Fruit fly (Drosophila melanogaster) whole organism, prepupa: ENCODE results near the gene Naa40.
A peak's percentile ranks its signal among the peaks of the same experiment; 100 is the strongest.

Experiments used
- Blimp-1 ChIP-seq: fragments of 200-800 bp; sonication (Bioruptor generic); optimal IDR thresholded peaks from 3 replicates; lab custom pipeline; 2017; ENCODE audit warnings: missing biosample characterization, missing genetic modification characterization, mild to moderate bottlenecking, moderate library complexity, missing genetic modification reagents
- CG10631 ChIP-seq: fragments of 200-800 bp; sonication (Bioruptor generic); optimal IDR thresholded peaks from 2 replicates; lab custom pipeline; 2016; ENCODE audit warnings: missing biosample characterization, missing genetic modification characterization
- CG10669 ChIP-seq: fragments of 200-800 bp; sonication (Bioruptor generic); optimal IDR thresholded peaks from 3 replicates; lab custom pipeline; 2018; ENCODE audit warnings: missing biosample characterization, mild to moderate bottlenecking, missing genetic modification characterization, moderate library complexity
- CG11762 ChIP-seq: fragments of 200-800 bp; sonication (Bioruptor generic); optimal IDR thresholded peaks from 3 replicates; lab custom pipeline; 2016; ENCODE audit warnings: missing biosample characterization, missing genetic modification characterization; ENCODE audit not compliant: insufficient read depth
- CG11902 ChIP-seq: fragments of 200-800 bp; sonication (Bioruptor generic); optimal IDR thresholded peaks from 3 replicates; lab custom pipeline; 2016; ENCODE audit warnings: missing biosample characterization, missing genetic modification characterization
- CG1621 ChIP-seq: fragments of 200-800 bp; sonication (Bioruptor generic); optimal IDR thresholded peaks from 3 replicates; lab custom pipeline; 2018; ENCODE audit warnings: missing biosample characterization, mild to moderate bottlenecking, missing genetic modification characterization
- CG16779 ChIP-seq: fragments of 200-800 bp; sonication (Bioruptor generic); optimal IDR thresholded peaks from 3 replicates; lab custom pipeline; 2017; ENCODE audit warnings: missing biosample characterization, mild to moderate bottlenecking, missing genetic modification characterization
- CG3032 ChIP-seq: fragments of 200-800 bp; optimal IDR thresholded peaks from 2 replicates; lab custom pipeline; 2019; ENCODE audit warnings: missing biosample characterization, mild to moderate bottlenecking, missing genetic modification characterization, moderate library complexity
- CG32006 ChIP-seq: fragments of 200-800 bp; sonication (Bioruptor generic); optimal IDR thresholded peaks from 3 replicates; lab custom pipeline; 2017; ENCODE audit warnings: missing biosample characterization, mild to moderate bottlenecking, missing genetic modification characterization
- CG34406 ChIP-seq: fragments of 200-800 bp; sonication (Bioruptor generic); optimal IDR thresholded peaks from 3 replicates; lab custom pipeline; 2016; ENCODE audit warnings: missing biosample characterization, missing genetic modification characterization
- CG4318 ChIP-seq: fragments of 200-800 bp; sonication (Bioruptor generic); optimal IDR thresholded peaks from 3 replicates; lab custom pipeline; 2017; ENCODE audit warnings: missing biosample characterization, mild to moderate bottlenecking, missing genetic modification characterization
- CG6163 ChIP-seq: fragments of 200-800 bp; sonication (Bioruptor generic); IDR thresholded peaks from 3 replicates; pipeline ENCODE4 v1.3.6; 2022; ENCODE audit warnings: missing biosample characterization, missing genetic modification characterization
- CG6276 ChIP-seq: fragments of 200-800 bp; sonication (Bioruptor generic); optimal IDR thresholded peaks from 2 replicates; lab custom pipeline; 2017; ENCODE audit warnings: missing biosample characterization, mild to moderate bottlenecking, missing genetic modification characterization
- CG6792 ChIP-seq: fragments of 200-800 bp; sonication (Bioruptor generic); optimal IDR thresholded peaks from 3 replicates; lab custom pipeline; 2016; ENCODE audit warnings: missing biosample characterization, missing genetic modification characterization
- CG6808 ChIP-seq: fragments of 200-800 bp; sonication (Bioruptor generic); optimal IDR thresholded peaks from 3 replicates; lab custom pipeline; 2017; ENCODE audit warnings: missing biosample characterization, missing genetic modification characterization, mild to moderate bottlenecking, moderate library complexity, missing genetic modification reagents
- CG6854 ChIP-seq: fragments of 200-800 bp; sonication (Bioruptor generic); optimal IDR thresholded peaks from 2 replicates; lab custom pipeline; 2017; ENCODE audit warnings: missing biosample characterization, mild to moderate bottlenecking, missing genetic modification characterization
- CG8119 ChIP-seq: fragments of 200-800 bp; sonication (Bioruptor generic); IDR thresholded peaks from 3 replicates; pipeline ENCODE4 v1.3.6; 2022; ENCODE audit warnings: missing biosample characterization, missing genetic modification characterization
- CG8632 ChIP-seq: fragments of 200-800 bp; sonication (Bioruptor generic); optimal IDR thresholded peaks from 3 replicates; lab custom pipeline; 2016; ENCODE audit warnings: missing biosample characterization, missing genetic modification characterization
- CG9139 ChIP-seq: fragments of 200-800 bp; sonication (Bioruptor generic); optimal IDR thresholded peaks from 3 replicates; lab custom pipeline; 2017; ENCODE audit warnings: missing biosample characterization, mild to moderate bottlenecking, missing genetic modification characterization
- Eip78C ChIP-seq: fragments of 200-800 bp; sonication (Bioruptor generic); peaks from one replicate; lab custom pipeline; 2016; ENCODE audit warnings: missing biosample characterization, missing genetic modification characterization
- Eip93F ChIP-seq: fragments of 200-800 bp; sonication (Bioruptor generic); optimal IDR thresholded peaks from 2 replicates; lab custom pipeline; 2016; ENCODE audit warnings: missing biosample characterization, mild to moderate bottlenecking, missing genetic modification characterization
- Gug ChIP-seq: fragments of 200-800 bp; sonication (Bioruptor generic); IDR thresholded peaks from 2 replicates; pipeline ENCODE4 v1.3.6; 2022; ENCODE audit warnings: missing biosample characterization, missing genetic modification characterization
- Hr38 ChIP-seq: sonication (Bioruptor generic); optimal IDR thresholded peaks from 2 replicates; lab custom pipeline; 2016; ENCODE audit warnings: missing biosample characterization, missing genetic modification characterization
- Hr4 ChIP-seq: fragments of 200-800 bp; sonication (Bioruptor generic); optimal IDR thresholded peaks from 3 replicates; lab custom pipeline; 2016; ENCODE audit warnings: missing biosample characterization, missing genetic modification characterization
- Lpt ChIP-seq: fragments of 200-800 bp; sonication (Bioruptor generic); optimal IDR thresholded peaks from 3 replicates; lab custom pipeline; 2016; ENCODE audit warnings: missing biosample characterization, missing genetic modification characterization
- OdsH ChIP-seq: fragments of 200-800 bp; sonication (Bioruptor generic); optimal IDR thresholded peaks from 3 replicates; lab custom pipeline; 2016; ENCODE audit warnings: missing biosample characterization, missing genetic modification characterization
- Sox102F ChIP-seq: fragments of 200-800 bp; sonication (Bioruptor generic); optimal IDR thresholded peaks from 2 replicates; lab custom pipeline; 2016; ENCODE audit warnings: missing biosample characterization, mild to moderate bottlenecking, missing genetic modification characterization
- Sox14 ChIP-seq: fragments of 200-800 bp; sonication (Bioruptor generic); optimal IDR thresholded peaks from 3 replicates; lab custom pipeline; 2016; ENCODE audit warnings: missing biosample characterization, missing genetic modification characterization
- achi ChIP-seq: fragments of 200-800 bp; sonication (Bioruptor generic); optimal IDR thresholded peaks from 3 replicates; lab custom pipeline; 2016; ENCODE audit warnings: missing biosample characterization, missing genetic modification characterization
- dac ChIP-seq: fragments of 200-800 bp; sonication (Bioruptor generic); optimal IDR thresholded peaks from 2 replicates; lab custom pipeline; 2017; ENCODE audit warnings: missing biosample characterization, mild to moderate bottlenecking, missing genetic modification characterization
- dsx ChIP-seq: fragments of 200-800 bp; optimal IDR thresholded peaks from 3 replicates; lab custom pipeline; 2019; ENCODE audit warnings: missing biosample characterization, mild to moderate bottlenecking, missing genetic modification characterization, moderate library complexity; ENCODE audit not compliant: poor library complexity, severe bottlenecking
- eg ChIP-seq: fragments of 200-800 bp; sonication (Bioruptor generic); IDR thresholded peaks from 3 replicates; pipeline ENCODE4 v1.3.6; 2022; ENCODE audit warnings: missing biosample characterization, missing genetic modification characterization
- esn ChIP-seq: fragments of 200-800 bp; sonication (Bioruptor generic); optimal IDR thresholded peaks from 2 replicates; lab custom pipeline; 2016; ENCODE audit warnings: missing biosample characterization, mild to moderate bottlenecking, missing genetic modification characterization, moderate library complexity
- fd59A ChIP-seq: fragments of 200-800 bp; sonication (Bioruptor generic); optimal IDR thresholded peaks from 2 replicates; lab custom pipeline; 2017; ENCODE audit warnings: missing biosample characterization, mild to moderate bottlenecking, missing genetic modification characterization, missing genetic modification reagents
- fkh ChIP-seq: fragments of 200-800 bp; sonication (Bioruptor generic); optimal IDR thresholded peaks from 3 replicates; lab custom pipeline; 2017; ENCODE audit warnings: missing biosample characterization, mild to moderate bottlenecking, missing genetic modification characterization, moderate library complexity
- lz ChIP-seq: fragments of 200-800 bp; sonication (Bioruptor generic); optimal IDR thresholded peaks from 3 replicates; lab custom pipeline; 2016; ENCODE audit warnings: missing biosample characterization, missing genetic modification characterization
- net ChIP-seq: fragments of 200-800 bp; sonication (Bioruptor generic); optimal IDR thresholded peaks from 3 replicates; lab custom pipeline; 2016; ENCODE audit warnings: missing biosample characterization, missing genetic modification characterization
- pdm3 ChIP-seq: fragments of 200-800 bp; sonication (Bioruptor generic); optimal IDR thresholded peaks from 3 replicates; lab custom pipeline; 2016; ENCODE audit warnings: missing biosample characterization, missing genetic modification characterization
- salr ChIP-seq, 2 experiments: fragments of 200-800 bp; sonication (Bioruptor generic); optimal IDR thresholded peaks; 3 replicates each; lab custom pipeline; 2016 to 2018; ENCODE audit warnings: missing biosample characterization in 2 of 2, missing genetic modification characterization in 2 of 2, mild to moderate bottlenecking in 1 of 2
- spab ChIP-seq: fragments of 200-800 bp; sonication (Bioruptor generic); optimal IDR thresholded peaks from 2 replicates; lab custom pipeline; 2017; ENCODE audit warnings: missing biosample characterization, mild to moderate bottlenecking, missing genetic modification characterization, missing genetic modification reagents
- ss ChIP-seq, 2 experiments: fragments of 200-800 bp; sonication (Bioruptor generic); optimal IDR thresholded peaks; 2 replicates in 1 of 2; 3 replicates in 1 of 2; lab custom pipeline; 2017 to 2018; ENCODE audit warnings: mild to moderate bottlenecking in 2 of 2, missing biosample characterization in 2 of 2, missing genetic modification characterization in 2 of 2, moderate library complexity in 1 of 2
- svp ChIP-seq: fragments of 200-800 bp; sonication (Bioruptor generic); peaks from one replicate; lab custom pipeline; 2016; ENCODE audit warnings: missing biosample characterization, missing genetic modification characterization
- topi ChIP-seq: fragments of 200-800 bp; sonication (Bioruptor generic); optimal IDR thresholded peaks from 3 replicates; lab custom pipeline; 2016; ENCODE audit warnings: missing biosample characterization, missing genetic modification characterization

The Naa40 gene

DNA sequence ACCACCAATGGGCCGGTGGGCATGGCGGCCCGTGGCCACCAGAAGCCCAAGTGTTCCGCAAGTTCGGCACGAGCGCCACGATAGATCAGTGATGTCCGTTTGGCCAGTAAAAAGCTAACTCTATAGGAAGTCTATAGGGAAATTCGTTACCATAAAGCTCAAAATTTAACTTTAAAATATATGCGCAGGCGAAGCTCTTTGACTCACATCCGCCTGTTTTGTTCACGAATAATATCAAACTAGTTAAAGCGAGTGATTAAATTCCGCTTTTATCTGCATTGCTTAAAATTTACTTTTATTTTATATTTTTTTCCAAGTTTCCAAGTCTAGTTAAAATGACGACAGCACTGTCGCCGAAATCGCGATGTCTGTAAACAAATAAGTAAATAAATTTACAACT is 32.9 kb upstream of the Naa40 start (continued):
- TF ChIP-seq OdsH (GFP tag; lab: Kevin White, UChicago) (peak; percentile 64), Hr38 (GFP tag; lab: Kevin White, UChicago) (no peak), dsx (GFP tag; lab: Kevin White, UChicago) (no peak), CG4318 (peak; percentile 73), Lpt (peak; percentile 30), CG10669 (GFP tag; lab: Kevin White, UChicago) (peak; percentile 26), topi (GFP tag; lab: Kevin White, UChicago) (peak; percentile 65), CG16779 (tag; lab: Kevin White, UChicago) (no peak), esn (GFP tag; lab: Kevin White, UChicago) (peak; percentile 59), CG9139 (GFP tag; lab: Kevin White, UChicago) (no peak), fkh (GFP tag; lab: Kevin White, UChicago) (no peak), dac (peak; percentile 58), lz (GFP tag; lab: Kevin White, UChicago) (peak; percentile 47)

dm6 chr3R:29757226-29757625 is 32.5 kb upstream of the Naa40 start:
- TF ChIP-seq CG6808 (GFP tag; lab: Kevin White, UChicago) (peak; percentile 65), ss (GFP tag; optimal IDR thresholded peaks at IDR 0.05; lab: Kevin White, UChicago) (peak; percentile 55 to 60), Sox14 (GFP tag; lab: Kevin White, UChicago) (peak; percentile 49), CG6854 (GFP tag; lab: Kevin White, UChicago) (peak; percentile 17), Gug (GFP tag; lab: Robert Waterston, UW) (peak; percentile 25; the same call in 1 of the 2 replicates), spab (GFP tag; lab: Kevin White, UChicago) (peak; percentile 39), Eip93F (GFP tag; lab: Kevin White, UChicago) (no peak), fd59A (GFP tag; lab: Kevin White, UChicago) (peak; percentile 10), CG6792 (GFP tag; lab: Kevin White, UChicago) (peak; percentile 0), CG8632 (GFP tag; lab: Kevin White, UChicago) (peak; percentile 44), svp (no peak), CG6163 (GFP tag; lab: Robert Waterston, UW) (peak; percentile 55; the same call in 2 of the 3 replicates), CG9139 (GFP tag; lab: Kevin White, UChicago) (peak; percentile 72), CG11762 (GFP tag; lab: Kevin White, UChicago) (peak; percentile 19), CG10631 (GFP tag; lab: Kevin White, UChicago) (peak; percentile 18), salr (GFP tag; optimal IDR thresholded peaks at IDR 0.05; lab: Kevin White, UChicago) (peak in 1 of 2 experiments; percentile 45), CG1621 (tag; lab: Kevin White, UChicago) (peak; percentile 56), CG10669 (GFP tag; lab: Kevin White, UChicago) (peak; percentile 35), Eip78C (GFP tag; lab: Kevin White, UChicago) (peak; percentile 59), CG34406 (GFP tag; lab: Kevin White, UChicago) (peak; percentile 7), Hr38 (GFP tag; lab: Kevin White, UChicago) (peak; percentile 54), Sox102F (no peak), CG16779 (tag; lab: Kevin White, UChicago) (peak; percentile 6), net (peak; percentile 14), CG6276 (no peak), CG11902 (no peak)

DNA sequence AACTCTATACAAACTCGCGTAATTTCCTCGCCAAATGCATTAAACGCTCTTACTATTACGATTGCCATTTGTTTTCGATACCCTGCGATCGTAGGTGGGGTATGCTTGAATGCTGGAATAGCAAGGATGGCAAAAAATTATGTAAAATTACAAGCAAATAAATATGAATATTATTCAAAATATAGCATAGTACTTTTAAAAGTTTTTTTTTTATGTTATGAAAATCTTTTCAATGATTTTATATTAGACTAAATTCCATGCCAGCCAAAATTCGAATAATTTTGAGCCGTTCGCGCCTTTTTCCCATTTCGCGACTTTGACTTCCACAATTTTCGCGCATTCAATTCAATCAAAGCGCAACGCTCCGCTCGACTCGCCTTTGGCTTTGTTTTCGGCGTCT is 31.4 kb upstream of the Naa40 start:
- TF ChIP-seq Eip78C (GFP tag; lab: Kevin White, UChicago) (peak; percentile 24), CG32006 (GFP tag; lab: Kevin White, UChicago) (peak; percentile 61), CG3032 (no peak), Hr4 (GFP tag; lab: Kevin White, UChicago) (peak; percentile 12), eg (GFP tag; lab: Robert Waterston, UW) (peak; percentile 41; the same call in 1 of the 3 replicates), achi (GFP tag; lab: Kevin White, UChicago) (no peak), Blimp-1 (GFP tag; lab: Kevin White, UChicago) (no peak), CG8119 (GFP tag; lab: Robert Waterston, UW) (peak; percentile 58), Lpt (peak; percentile 12), pdm3 (GFP tag; lab: Kevin White, UChicago) (peak; percentile 4)
